Fruit fly (Drosophila melanogaster) whole organism, prepupa: Measurements from ENCODE around the gene TSG101.

Experiments
- Blimp-1 ChIP-seq: fragments of 200-800 bp; sonication (Bioruptor generic); optimal IDR thresholded peaks from 3 replicates; lab custom pipeline; 2017; ENCODE audit warnings: missing biosample characterization, missing genetic modification characterization, mild to moderate bottlenecking, moderate library complexity, missing genetic modification reagents
- CG10631 ChIP-seq: fragments of 200-800 bp; sonication (Bioruptor generic); optimal IDR thresholded peaks from 2 replicates; lab custom pipeline; 2016; ENCODE audit warnings: missing biosample characterization, missing genetic modification characterization
- CG10669 ChIP-seq: fragments of 200-800 bp; sonication (Bioruptor generic); optimal IDR thresholded peaks from 3 replicates; lab custom pipeline; 2018; ENCODE audit warnings: missing biosample characterization, mild to moderate bottlenecking, missing genetic modification characterization, moderate library complexity
- CG11762 ChIP-seq: fragments of 200-800 bp; sonication (Bioruptor generic); optimal IDR thresholded peaks from 3 replicates; lab custom pipeline; 2016; ENCODE audit warnings: missing biosample characterization, missing genetic modification characterization; ENCODE audit not compliant: insufficient read depth
- CG15336 ChIP-seq: fragments of 200-800 bp; sonication (Bioruptor generic); IDR thresholded peaks from 2 replicates; pipeline ENCODE4 v1.3.6; 2022; ENCODE audit warnings: missing biosample characterization, missing genetic modification characterization
- CG3032 ChIP-seq: fragments of 200-800 bp; optimal IDR thresholded peaks from 2 replicates; lab custom pipeline; 2019; ENCODE audit warnings: missing biosample characterization, mild to moderate bottlenecking, missing genetic modification characterization, moderate library complexity
- CG31627 ChIP-seq: fragments of 200-800 bp; sonication (Bioruptor generic); optimal IDR thresholded peaks from 3 replicates; lab custom pipeline; 2016; ENCODE audit warnings: missing biosample characterization, missing genetic modification characterization
- CG32006 ChIP-seq: fragments of 200-800 bp; sonication (Bioruptor generic); optimal IDR thresholded peaks from 3 replicates; lab custom pipeline; 2017; ENCODE audit warnings: missing biosample characterization, mild to moderate bottlenecking, missing genetic modification characterization
- CG3919 ChIP-seq: fragments of 200-800 bp; sonication (Bioruptor generic); optimal IDR thresholded peaks from 3 replicates; lab custom pipeline; 2016; ENCODE audit warnings: missing biosample characterization, missing genetic modification characterization
- CG4318 ChIP-seq: fragments of 200-800 bp; sonication (Bioruptor generic); optimal IDR thresholded peaks from 3 replicates; lab custom pipeline; 2017; ENCODE audit warnings: missing biosample characterization, mild to moderate bottlenecking, missing genetic modification characterization
- CG6163 ChIP-seq: fragments of 200-800 bp; sonication (Bioruptor generic); IDR thresholded peaks from 3 replicates; pipeline ENCODE4 v1.3.6; 2022; ENCODE audit warnings: missing biosample characterization, missing genetic modification characterization
- CG6276 ChIP-seq: fragments of 200-800 bp; sonication (Bioruptor generic); optimal IDR thresholded peaks from 2 replicates; lab custom pipeline; 2017; ENCODE audit warnings: missing biosample characterization, mild to moderate bottlenecking, missing genetic modification characterization
- CG7368 ChIP-seq: fragments of 200-800 bp; sonication (Bioruptor generic); optimal IDR thresholded peaks from 3 replicates; lab custom pipeline; 2016; ENCODE audit warnings: missing biosample characterization, missing genetic modification characterization
- CG8119 ChIP-seq: fragments of 200-800 bp; sonication (Bioruptor generic); IDR thresholded peaks from 3 replicates; pipeline ENCODE4 v1.3.6; 2022; ENCODE audit warnings: missing biosample characterization, missing genetic modification characterization
- CG8632 ChIP-seq: fragments of 200-800 bp; sonication (Bioruptor generic); optimal IDR thresholded peaks from 3 replicates; lab custom pipeline; 2016; ENCODE audit warnings: missing biosample characterization, missing genetic modification characterization
- Ets21C ChIP-seq: fragments of 200-800 bp; sonication (Bioruptor generic); optimal IDR thresholded peaks from 3 replicates; lab custom pipeline; 2016; ENCODE audit warnings: missing biosample characterization, missing genetic modification characterization
- Ets96B ChIP-seq: fragments of 200-800 bp; optimal IDR thresholded peaks from 2 replicates; lab custom pipeline; 2019; ENCODE audit warnings: missing biosample characterization, mild to moderate bottlenecking, missing genetic modification characterization, moderate library complexity
- Hr38 ChIP-seq: sonication (Bioruptor generic); optimal IDR thresholded peaks from 2 replicates; lab custom pipeline; 2016; ENCODE audit warnings: missing biosample characterization, missing genetic modification characterization
- Hr4 ChIP-seq: fragments of 200-800 bp; sonication (Bioruptor generic); optimal IDR thresholded peaks from 3 replicates; lab custom pipeline; 2016; ENCODE audit warnings: missing biosample characterization, missing genetic modification characterization
- Lpt ChIP-seq: fragments of 200-800 bp; sonication (Bioruptor generic); optimal IDR thresholded peaks from 3 replicates; lab custom pipeline; 2016; ENCODE audit warnings: missing biosample characterization, missing genetic modification characterization
- Met ChIP-seq: fragments of 200-800 bp; sonication (Bioruptor generic); optimal IDR thresholded peaks from 3 replicates; lab custom pipeline; 2016; ENCODE audit warnings: missing biosample characterization, missing genetic modification characterization
- OdsH ChIP-seq: fragments of 200-800 bp; sonication (Bioruptor generic); optimal IDR thresholded peaks from 3 replicates; lab custom pipeline; 2016; ENCODE audit warnings: missing biosample characterization, missing genetic modification characterization
- Smox ChIP-seq: fragments of 200-800 bp; sonication (Bioruptor generic); optimal IDR thresholded peaks from 3 replicates; lab custom pipeline; 2016; ENCODE audit warnings: missing biosample characterization, missing genetic modification characterization
- Sox102F ChIP-seq: fragments of 200-800 bp; sonication (Bioruptor generic); optimal IDR thresholded peaks from 2 replicates; lab custom pipeline; 2016; ENCODE audit warnings: missing biosample characterization, mild to moderate bottlenecking, missing genetic modification characterization
- Sox15 ChIP-seq: fragments of 200-800 bp; sonication (Bioruptor generic); optimal IDR thresholded peaks from 3 replicates; lab custom pipeline; 2016; ENCODE audit warnings: missing biosample characterization, missing genetic modification characterization
- acj6 ChIP-seq: fragments of 200-800 bp; sonication (Bioruptor generic); optimal IDR thresholded peaks from 3 replicates; lab custom pipeline; 2016; ENCODE audit warnings: missing biosample characterization, missing genetic modification characterization
- dac ChIP-seq: fragments of 200-800 bp; sonication (Bioruptor generic); optimal IDR thresholded peaks from 2 replicates; lab custom pipeline; 2017; ENCODE audit warnings: missing biosample characterization, mild to moderate bottlenecking, missing genetic modification characterization
- dsx ChIP-seq: fragments of 200-800 bp; optimal IDR thresholded peaks from 3 replicates; lab custom pipeline; 2019; ENCODE audit warnings: missing biosample characterization, mild to moderate bottlenecking, missing genetic modification characterization, moderate library complexity; ENCODE audit not compliant: poor library complexity, severe bottlenecking
- eg ChIP-seq: fragments of 200-800 bp; sonication (Bioruptor generic); IDR thresholded peaks from 3 replicates; pipeline ENCODE4 v1.3.6; 2022; ENCODE audit warnings: missing biosample characterization, missing genetic modification characterization
- esn ChIP-seq: fragments of 200-800 bp; sonication (Bioruptor generic); optimal IDR thresholded peaks from 2 replicates; lab custom pipeline; 2016; ENCODE audit warnings: missing biosample characterization, mild to moderate bottlenecking, missing genetic modification characterization, moderate library complexity
- fd59A ChIP-seq: fragments of 200-800 bp; sonication (Bioruptor generic); optimal IDR thresholded peaks from 2 replicates; lab custom pipeline; 2017; ENCODE audit warnings: missing biosample characterization, mild to moderate bottlenecking, missing genetic modification characterization, missing genetic modification reagents
- fkh ChIP-seq: fragments of 200-800 bp; sonication (Bioruptor generic); optimal IDR thresholded peaks from 3 replicates; lab custom pipeline; 2017; ENCODE audit warnings: missing biosample characterization, mild to moderate bottlenecking, missing genetic modification characterization, moderate library complexity
- lz ChIP-seq: fragments of 200-800 bp; sonication (Bioruptor generic); optimal IDR thresholded peaks from 3 replicates; lab custom pipeline; 2016; ENCODE audit warnings: missing biosample characterization, missing genetic modification characterization
- salr ChIP-seq, 2 experiments: fragments of 200-800 bp; sonication (Bioruptor generic); optimal IDR thresholded peaks; 3 replicates each; lab custom pipeline; 2016 to 2018; ENCODE audit warnings: missing biosample characterization in 2 of 2, missing genetic modification characterization in 2 of 2, mild to moderate bottlenecking in 1 of 2
- ss ChIP-seq, 2 experiments: fragments of 200-800 bp; sonication (Bioruptor generic); optimal IDR thresholded peaks; 2 replicates in 1 of 2; 3 replicates in 1 of 2; lab custom pipeline; 2017 to 2018; ENCODE audit warnings: mild to moderate bottlenecking in 2 of 2, missing biosample characterization in 2 of 2, missing genetic modification characterization in 2 of 2, moderate library complexity in 1 of 2
- svp ChIP-seq: fragments of 200-800 bp; sonication (Bioruptor generic); peaks from one replicate; lab custom pipeline; 2016; ENCODE audit warnings: missing biosample characterization, missing genetic modification characterization

The TSG101 gene

DNA sequence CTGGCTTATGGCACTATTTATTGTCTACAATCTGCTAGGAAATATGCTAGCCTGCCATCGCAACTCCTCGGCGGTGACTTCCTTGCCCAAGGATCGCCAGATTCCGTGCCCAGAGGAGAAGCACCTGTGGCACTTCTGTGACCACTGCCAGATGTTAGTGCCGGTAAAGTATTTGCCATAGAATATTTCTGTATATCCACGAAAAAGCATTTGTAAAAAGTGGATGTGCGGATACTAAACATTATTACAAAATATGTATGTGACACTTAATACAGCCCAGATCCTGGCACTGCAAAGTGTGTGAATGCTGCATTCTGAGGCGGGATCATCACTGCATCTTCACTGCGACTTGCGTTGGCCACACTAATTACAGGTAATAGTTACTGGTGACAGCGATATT is 18.8 kb downstream of the TSG101 start:
- TF ChIP-seq dac (no peak), CG3919 (no peak), CG7368 (no peak), CG10669 (GFP tag; lab: Kevin White, UChicago) (no peak), Ets96B (tag; lab: Kevin White, UChicago) (no peak), lz (GFP tag; lab: Kevin White, UChicago) (no peak), ss (GFP tag; optimal IDR thresholded peaks at IDR 0.05; lab: Kevin White, UChicago) (no peak), CG31627 (GFP tag; lab: Kevin White, UChicago) (no peak)

dm6 chr3L:16862284-16862683 is 20.2 kb downstream of the TSG101 start, which contains the start of gene Rh4:
TSS of gene Rh4 (minus strand) at chr3L:16862517.
- TF ChIP-seq dsx (GFP tag; lab: Kevin White, UChicago) (no peak), ss (GFP tag; optimal IDR thresholded peaks at IDR 0.05; lab: Kevin White, UChicago) (no peak), Lpt (no peak), Sox102F (GFP tag; lab: Kevin White, UChicago) (no peak), CG32006 (GFP tag; lab: Kevin White, UChicago) (no peak), dac (no peak), OdsH (GFP tag; lab: Kevin White, UChicago) (no peak), Hr4 (GFP tag; lab: Kevin White, UChicago) (no peak), CG3032 (tag; lab: Kevin White, UChicago) (no peak), Met (no peak), acj6 (no peak), Ets21C (GFP tag; lab: Kevin White, UChicago) (no peak), Smox (GFP tag; lab: Kevin White, UChicago) (no peak), svp (no peak), CG6276 (GFP tag; lab: Kevin White, UChicago) (no peak), fd59A (GFP tag; lab: Kevin White, UChicago) (no peak), salr (GFP tag; optimal IDR thresholded peaks at IDR 0.05; lab: Kevin White, UChicago) (no peak), Hr38 (no peak), CG11762 (GFP tag; lab: Kevin White, UChicago) (no peak)

DNA sequence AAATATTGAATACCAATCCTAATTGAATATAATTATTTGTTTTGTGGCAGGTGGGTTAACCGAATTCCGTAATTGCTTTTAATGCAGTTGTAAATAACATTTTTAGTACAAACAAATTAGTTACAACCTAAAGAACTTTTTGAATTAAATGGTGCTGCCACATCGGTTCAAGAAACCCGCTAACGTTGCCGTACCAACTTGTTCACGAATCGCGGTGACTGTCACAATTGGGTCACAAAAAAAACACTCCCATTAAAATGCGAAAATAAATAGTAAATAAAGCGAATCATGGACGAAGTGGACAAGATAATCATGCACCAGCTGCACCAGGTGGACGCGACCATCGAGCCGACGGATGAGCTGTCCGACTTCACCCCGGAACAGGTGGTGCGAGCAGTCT is 20.9 kb downstream of the TSG101 start, which contains the start of gene CG9951:
Gene CG9951 (plus strand): TSS at position 207 of the 400 bp plus-strand sequence.
- no peak for TF ChIP-seq CG4318 (GFP tag; lab: Kevin White, UChicago)
- TF ChIP-seq CG8632 (GFP tag; lab: Kevin White, UChicago), result no peak
- TF ChIP-seq CG10631 (GFP tag; lab: Kevin White, UChicago), result no peak
- TF ChIP-seq CG6276 (GFP tag; lab: Kevin White, UChicago), result no peak
- TF ChIP-seq fkh (GFP tag; lab: Kevin White, UChicago), result peak; percentile 38
- TF ChIP-seq CG7368, result no peak
- TF ChIP-seq Sox15, result no peak

DNA sequence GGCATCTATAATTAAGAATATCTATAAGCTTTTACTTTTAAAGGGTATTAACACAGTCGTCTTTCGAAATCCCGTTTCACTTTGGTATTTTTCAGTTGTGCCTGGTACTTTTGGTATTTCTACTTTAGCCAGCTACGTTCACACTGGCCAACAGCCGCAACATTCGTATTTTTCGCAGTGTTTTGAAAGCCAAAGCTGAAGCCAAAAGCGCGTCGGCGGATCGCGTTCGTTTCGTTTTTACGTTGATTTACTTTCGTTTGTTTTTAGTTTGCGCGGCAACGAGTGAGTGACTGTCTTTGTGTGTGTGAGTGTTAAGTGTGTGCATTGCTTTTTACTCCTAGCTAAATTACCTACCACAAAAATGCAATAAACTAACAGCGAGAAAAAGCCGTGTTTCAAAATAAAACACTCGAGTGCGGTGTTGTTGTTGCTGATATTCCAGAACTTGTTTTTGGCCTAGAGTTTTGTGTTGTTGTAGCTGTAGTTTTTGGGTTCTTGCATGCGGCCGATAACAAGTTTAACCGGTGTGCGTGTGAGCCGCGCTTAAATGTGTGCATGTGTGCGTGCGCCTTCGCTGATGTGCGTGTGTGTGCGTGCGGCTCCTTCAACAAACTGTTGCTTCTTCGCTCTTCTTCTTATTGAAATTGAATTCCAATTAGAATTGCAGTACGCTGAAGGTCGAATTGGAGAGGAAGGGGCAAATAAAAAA is 23.2 kb downstream of the TSG101 start, which contains the start of gene Lmpt:
Gene Lmpt (plus strand): TSS at position 173 of the 709 bp plus-strand sequence.
- TF ChIP-seq Lpt (peak; percentile 5), ss (GFP tag; optimal IDR thresholded peaks at IDR 0.05; lab: Kevin White, UChicago) (peak in 1 of 2 experiments; percentile 88), CG8119 (GFP tag; lab: Robert Waterston, UW) (no peak), Sox102F (GFP tag; lab: Kevin White, UChicago) (no peak), CG6163 (peak; percentile 19; the same call in 1 of the 3 replicates), Blimp-1 (GFP tag; lab: Kevin White, UChicago) (peak; percentile 12), dsx (GFP tag; lab: Kevin White, UChicago) (peak; percentile 37), eg (GFP tag; lab: Robert Waterston, UW) (0 out of 3 replicates have a peak, but pooled peaks have one; percentile 9), CG31627 (GFP tag; lab: Kevin White, UChicago) (no peak), esn (peak; percentile 30), CG15336 (GFP tag; lab: Robert Waterston, UW) (0 out of 2 replicates have a peak, but pooled peaks have one; percentile 33)
